Worm (Caenorhabditis elegans): Measurements from ENCODE around the gene srx-86.
A peak's percentile ranks its signal among the peaks of the same experiment; 100 is the strongest.

srx-86 gene

ce11 chrV:11610049-11610448 lies 47.3 kb downstream of the srx-86 start, which contains the start of gene piit-1:
Gene piit-1 (minus strand): TSS chrV:11610149.
- TF ChIP-seq nhr-47 (tag; optimal IDR thresholded peaks at IDR 0.05) (no peak), fkh-10 (GFP tag; optimal IDR thresholded peaks at IDR 0.05) (no peak), isw-1 (GFP tag; IDR thresholded peaks at IDR 0.05) (no peak), lin-14 (GFP tag; optimal IDR thresholded peaks at IDR 0.05) (no peak), zip-4 (GFP tag; optimal IDR thresholded peaks at IDR 0.05) (no peak), sup-37 (GFP tag; optimal IDR thresholded peaks at IDR 0.05) (no peak), lin-15B (tag; optimal IDR thresholded peaks at IDR 0.05) (no peak), ceh-63 (GFP tag; optimal IDR thresholded peaks at IDR 0.05) (no peak)

ce11 chrV:11610481-11610880 lies 47.7 kb downstream of the srx-86 start, which contains the start of gene sas-5:
Gene sas-5 (plus strand): TSS chrV:11610737.
- TF ChIP-seq lin-35 (GFP tag; optimal IDR thresholded peaks at IDR 0.05) = peak; percentile 86 to 95
- peak; percentile 82 for TF ChIP-seq nhr-47 (tag; optimal IDR thresholded peaks at IDR 0.05)
- TF ChIP-seq nhr-85 (tag) = peak; percentile 89
- peak; percentile 2 for TF ChIP-seq nhr-11 (tag; optimal IDR thresholded peaks at IDR 0.05)
- no peak for TF ChIP-seq pag-3 (tag; optimal IDR thresholded peaks at IDR 0.05; ENCODE audit: borderline replicate concordance, insufficient read depth)
- TF ChIP-seq ceh-8 (GFP tag; optimal IDR thresholded peaks at IDR 0.05) = peak; percentile 66
- peak; percentile 83 for TF ChIP-seq unc-130 (tag; optimal IDR thresholded peaks at IDR 0.05)
- no peak for TF ChIP-seq zag-1 (tag; optimal IDR thresholded peaks at IDR 0.05)
- TF ChIP-seq isw-1 (GFP tag; IDR thresholded peaks at IDR 0.05) = peak; percentile 55
- peak; percentile 75 to 76 for TF ChIP-seq lsy-2 (tag; optimal IDR thresholded peaks at IDR 0.05)
- peak; percentile 86 for TF ChIP-seq snpc-4 (tag; optimal IDR thresholded peaks at IDR 0.05)
- TF ChIP-seq fkh-8 (tag; optimal IDR thresholded peaks at IDR 0.05) = peak; percentile 13
- TF ChIP-seq pax-3 (tag; optimal IDR thresholded peaks at IDR 0.05) = peak; percentile 25
- TF ChIP-seq egl-13 (tag; optimal IDR thresholded peaks at IDR 0.05) = peak; percentile 49
- TF ChIP-seq dsc-1 (tag; optimal IDR thresholded peaks at IDR 0.05) = peak; percentile 79
- peak; percentile 72 for TF ChIP-seq mep-1 (tag; optimal IDR thresholded peaks at IDR 0.05)
- TF ChIP-seq blmp-1 (tag; optimal IDR thresholded peaks at IDR 0.05) = peak; percentile 71
- peak; percentile 51 to 93 for TF ChIP-seq efl-1 (optimal IDR thresholded peaks at IDR 0.05)
- peak; percentile 89 to 99 for TF ChIP-seq efl-1 (GFP tag; optimal IDR thresholded peaks at IDR 0.05 in 1 of 2)
- TF ChIP-seq nhr-20 (tag; optimal IDR thresholded peaks at IDR 0.05) = peak; percentile 86
- TF ChIP-seq pqm-1 (tag; optimal IDR thresholded peaks at IDR 0.05) = no peak
- TF ChIP-seq zip-4 (GFP tag; optimal IDR thresholded peaks at IDR 0.05) = peak; percentile 41
- no peak for TF ChIP-seq C34B4.2 (tag; optimal IDR thresholded peaks at IDR 0.05)
- no peak for TF ChIP-seq sup-37 (GFP tag; optimal IDR thresholded peaks at IDR 0.05)
- peak; percentile 35 for TF ChIP-seq lin-39 (tag; optimal IDR thresholded peaks at IDR 0.05)
- TF ChIP-seq nhr-19 (GFP tag; conservative IDR thresholded peaks at IDR 0.05) = peak; percentile 82
- no peak for TF ChIP-seq vab-15 (tag; optimal IDR thresholded peaks at IDR 0.05)
- no peak for TF ChIP-seq mab-9 (GFP tag; IDR thresholded peaks at IDR 0.05)
- TF ChIP-seq elt-3 (tag; optimal IDR thresholded peaks at IDR 0.05) = peak in 2 of 6 experiments; percentile 35 to 83
- no peak for TF ChIP-seq sptf-1 (tag; optimal IDR thresholded peaks at IDR 0.05)
- peak; percentile 57 for TF ChIP-seq lin-13 (GFP tag; optimal IDR thresholded peaks at IDR 0.05)
- TF ChIP-seq mef-2 (tag; optimal IDR thresholded peaks at IDR 0.05) = no peak
- TF ChIP-seq nhr-76 (tag; optimal IDR thresholded peaks at IDR 0.05) = no peak
- TF ChIP-seq efl-3 (GFP tag; optimal IDR thresholded peaks at IDR 0.05) = no peak
- TF ChIP-seq irx-1 (tag; optimal IDR thresholded peaks at IDR 0.05) = peak; percentile 59
- peak; percentile 37 for TF ChIP-seq F16B12.6 (tag; optimal IDR thresholded peaks at IDR 0.05)
- no peak for TF ChIP-seq hlh-17 (GFP tag; optimal IDR thresholded peaks at IDR 0.05; ENCODE audit: borderline replicate concordance)
- peak; percentile 78 for TF ChIP-seq tbx-2 (tag; optimal IDR thresholded peaks at IDR 0.05)
- TF ChIP-seq aly-2 (tag; optimal IDR thresholded peaks at IDR 0.05) = no peak
- no peak for TF ChIP-seq aha-1 (tag; optimal IDR thresholded peaks at IDR 0.05)
- TF ChIP-seq ztf-4 (tag; optimal IDR thresholded peaks at IDR 0.05) = peak; percentile 48
- TF ChIP-seq nhr-77 (tag; optimal IDR thresholded peaks at IDR 0.05) = no peak
- TF ChIP-seq swsn-7 (tag; optimal IDR thresholded peaks at IDR 0.05) = peak; percentile 82
- peak in 1 of 2 experiments; percentile 61 for TF ChIP-seq ztf-11 (tag; optimal IDR thresholded peaks at IDR 0.05)
- TF ChIP-seq unc-30 (tag; optimal IDR thresholded peaks at IDR 0.05) = no peak
- peak; percentile 74 for TF ChIP-seq skn-1 (tag; optimal IDR thresholded peaks at IDR 0.05)
- TF ChIP-seq unc-86 (tag; optimal IDR thresholded peaks at IDR 0.05) = peak; percentile 72
- TF ChIP-seq xbp-1 (tag; optimal IDR thresholded peaks at IDR 0.05) = peak; percentile 80

Measured in whole organism, L1 larva.